Worm (Caenorhabditis elegans): ENCODE results near the gene lrr-1.

lrr-1 gene

DNA sequence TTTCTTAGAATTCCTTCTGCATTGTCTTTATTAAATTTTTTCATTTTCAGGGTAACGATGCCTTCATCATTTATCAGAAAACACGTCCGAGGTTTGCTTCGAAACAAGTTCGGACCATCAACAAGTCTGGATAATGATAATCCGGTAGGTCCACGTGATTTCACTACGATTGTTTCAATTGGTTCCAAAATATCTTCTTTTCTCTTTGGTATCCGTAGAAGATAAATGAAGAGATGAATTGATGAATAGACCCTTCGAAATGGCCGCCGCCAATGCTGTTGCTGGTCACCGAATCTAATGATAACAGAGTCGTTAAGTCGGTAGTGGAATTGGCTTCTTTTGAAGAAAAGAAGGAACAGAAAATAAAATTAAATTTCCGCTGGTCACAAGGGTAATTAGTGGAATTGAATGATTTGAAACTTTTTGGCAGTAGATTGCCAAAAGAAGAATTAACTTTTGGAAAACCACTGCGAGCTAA, 13.7 kb upstream of the lrr-1 start, which contains the start of gene F33G12.6:
F33G12.6 (plus strand) TSS at position 51 of the 478 bp plus-strand sequence.
- no peak for TF ChIP-seq unc-62 (GFP tag; optimal IDR thresholded peaks at IDR 0.05)

ce11 chrII:5049249-5049648, 13.0 kb upstream of the lrr-1 start:
- no peak for TF ChIP-seq unc-62 (GFP tag; optimal IDR thresholded peaks at IDR 0.05)

DNA sequence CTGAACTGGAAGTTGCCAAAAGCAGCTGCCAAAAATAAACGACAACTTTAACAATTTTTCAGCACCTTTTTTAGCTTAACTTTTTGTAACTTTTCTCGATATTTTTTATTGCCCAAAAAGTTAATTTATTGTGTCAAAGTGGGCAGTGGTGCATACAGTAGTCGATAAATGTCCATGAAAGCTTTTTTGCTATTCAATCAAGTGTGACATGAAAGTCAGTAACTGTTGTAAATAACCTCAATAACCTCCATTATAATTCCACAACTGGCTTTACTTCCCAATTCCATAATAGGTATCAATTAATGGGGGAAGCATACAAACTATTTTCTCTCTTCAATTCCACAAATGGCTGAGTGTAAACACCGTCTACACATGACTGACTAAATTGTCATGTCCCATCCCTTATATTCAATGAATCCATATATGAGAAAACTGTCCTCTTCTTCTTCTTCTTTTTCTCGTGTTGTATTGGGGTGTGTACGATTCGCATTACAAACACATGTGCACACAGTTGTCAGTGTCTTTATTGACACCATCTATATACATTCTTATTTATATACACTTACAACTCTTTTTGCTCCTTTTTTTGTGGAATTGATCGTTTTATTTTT, 12.1 kb upstream of the lrr-1 start:
- no peak for TF ChIP-seq unc-62 (GFP tag; optimal IDR thresholded peaks at IDR 0.05)

DNA sequence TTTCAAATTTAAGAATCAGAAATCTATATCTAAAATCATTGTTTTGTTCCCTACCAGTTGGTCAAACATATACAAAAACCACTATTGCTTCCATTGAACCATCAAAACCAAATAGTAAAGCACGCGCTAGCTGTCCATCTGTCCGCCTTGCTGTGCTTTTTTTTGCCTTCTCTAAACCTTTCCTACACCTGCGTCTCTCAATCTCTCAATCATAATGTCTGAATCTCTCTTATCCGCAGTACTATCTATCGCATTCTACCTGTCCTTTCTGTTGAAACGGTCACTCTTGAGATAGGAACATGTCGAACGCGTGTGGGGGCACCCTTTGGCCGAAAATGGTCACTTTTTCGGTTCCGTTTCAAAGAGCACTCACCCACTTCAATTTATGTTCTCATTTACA, 11.0 kb upstream of the lrr-1 start:
- TF ChIP-seq unc-62 (GFP tag; optimal IDR thresholded peaks at IDR 0.05) = no peak

DNA sequence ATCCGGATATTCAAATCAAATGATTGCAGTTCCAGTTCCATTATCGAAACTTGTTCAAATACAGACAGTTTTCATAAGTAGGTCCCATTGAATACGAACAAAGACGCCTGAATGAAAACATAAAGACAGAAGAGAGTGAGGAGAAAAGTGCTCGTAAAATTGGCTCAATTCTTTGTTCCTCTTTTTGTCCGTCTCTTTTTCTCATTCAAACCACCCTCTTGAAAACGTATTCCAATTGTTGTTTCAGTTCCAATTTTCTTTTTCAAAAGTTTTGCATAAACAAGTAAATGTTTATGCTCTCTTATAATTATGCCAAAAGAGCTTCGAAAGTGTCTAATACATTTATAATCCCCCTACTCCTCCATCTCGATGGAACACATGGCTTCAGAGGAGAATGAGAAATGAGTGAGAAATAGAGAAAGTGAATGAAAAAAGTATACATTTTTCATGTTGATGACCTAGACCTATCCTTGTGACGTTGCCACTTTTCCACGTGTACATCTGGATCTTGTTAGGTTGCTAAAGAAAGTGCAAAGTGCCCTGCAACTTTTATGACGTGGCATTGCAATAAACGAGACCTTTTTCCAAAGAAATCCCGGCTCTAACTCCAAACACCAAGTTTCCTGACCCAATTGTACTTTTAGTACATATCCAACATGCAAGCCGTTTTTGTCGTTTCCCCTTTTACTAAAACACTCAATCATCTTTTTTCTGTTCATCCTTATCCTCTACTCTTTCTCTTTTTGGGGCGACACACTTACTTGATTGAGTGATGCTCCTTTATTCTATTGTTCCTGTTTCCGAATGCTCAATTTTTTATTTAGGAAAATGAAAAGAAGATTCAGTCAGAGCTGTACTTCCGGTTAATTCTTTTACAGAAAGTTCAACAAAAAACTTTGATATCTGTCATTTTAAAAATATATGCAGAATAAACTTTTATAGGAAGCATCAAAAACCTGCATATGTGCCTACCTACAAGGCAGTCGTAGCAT, 10.3 kb upstream of the lrr-1 start:
- TF ChIP-seq unc-62 (GFP tag; optimal IDR thresholded peaks at IDR 0.05) = no peak

DNA sequence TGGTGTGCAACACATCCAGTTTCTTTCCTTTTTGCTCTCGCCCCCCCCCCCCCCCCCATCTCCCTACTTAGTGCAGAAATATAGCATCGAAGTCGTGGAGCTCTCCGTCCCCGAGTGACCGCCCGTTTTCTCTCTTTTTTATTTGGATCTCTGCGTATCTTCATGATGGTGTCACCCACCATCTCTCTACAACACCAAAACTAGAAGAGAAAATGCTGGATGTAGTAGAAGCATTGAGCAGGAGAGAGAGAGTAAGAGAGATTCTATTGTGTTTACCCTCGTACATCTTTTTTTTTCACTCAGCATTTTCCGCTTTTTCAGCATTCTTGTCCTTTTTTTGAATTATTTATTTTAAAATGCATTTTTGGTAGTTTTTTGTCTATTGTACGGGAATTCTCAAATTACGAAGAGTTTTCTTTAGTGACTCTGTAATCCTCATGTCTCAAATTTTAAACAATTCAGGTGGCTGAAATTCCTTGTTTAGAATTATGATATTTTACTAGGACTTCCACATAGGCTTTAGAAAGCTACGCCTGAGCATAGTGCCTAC, 6.2 kb upstream of the lrr-1 start:
- TF ChIP-seq unc-62 (GFP tag; optimal IDR thresholded peaks at IDR 0.05) = no peak

- TF ChIP-seq unc-62 (GFP tag; optimal IDR thresholded peaks at IDR 0.05) = no peak
These were observed 4.5 kb upstream of the lrr-1 start, which contains the start of gene F33G12.7 for ce11 chrII:5040631-5041156. F33G12.7 (minus strand) TSS chrII:5040681.

- TF ChIP-seq unc-62 (GFP tag; optimal IDR thresholded peaks at IDR 0.05) = no peak
These were observed 3.7 kb upstream of the lrr-1 start, which contains the start of gene golg-2 for ce11 chrII:5039912-5040311. golg-2 (minus strand) TSS chrII:5040091.

ce11 chrII:5033935-5034334, 2.3 kb downstream of the lrr-1 start, which contains the start of gene F33G12.3:
F33G12.3 (minus strand) TSS chrII:5034035.
- no peak for TF ChIP-seq unc-62 (GFP tag; optimal IDR thresholded peaks at IDR 0.05)

DNA sequence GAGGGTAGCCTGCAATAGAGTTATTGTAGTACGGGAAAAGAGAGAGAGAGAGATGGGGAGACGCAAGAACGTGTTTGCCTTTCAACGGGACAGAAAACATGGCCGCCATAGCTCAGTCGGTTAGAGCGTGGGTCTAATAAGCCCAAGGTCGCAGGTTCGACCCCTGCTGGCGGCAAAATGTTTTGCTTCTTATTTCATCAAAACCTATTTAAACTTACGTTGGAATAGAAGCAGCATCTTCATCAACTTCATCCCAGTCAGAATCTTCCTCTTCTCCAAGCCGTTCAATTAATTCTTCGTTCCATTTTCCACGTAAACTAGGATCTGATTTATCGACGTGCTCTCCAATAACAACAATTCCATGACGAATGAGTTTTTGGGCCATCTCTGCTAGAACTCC, 3.6 kb downstream of the lrr-1 start:
- no peak for TF ChIP-seq unc-62 (GFP tag; optimal IDR thresholded peaks at IDR 0.05)

- TF ChIP-seq unc-62 (GFP tag; optimal IDR thresholded peaks at IDR 0.05) = no peak
These were observed 4.6 kb downstream of the lrr-1 start, which contains the start of gene wdr-83 for ce11 chrII:5031612-5032011. wdr-83 (minus strand) TSS chrII:5031712.

DNA sequence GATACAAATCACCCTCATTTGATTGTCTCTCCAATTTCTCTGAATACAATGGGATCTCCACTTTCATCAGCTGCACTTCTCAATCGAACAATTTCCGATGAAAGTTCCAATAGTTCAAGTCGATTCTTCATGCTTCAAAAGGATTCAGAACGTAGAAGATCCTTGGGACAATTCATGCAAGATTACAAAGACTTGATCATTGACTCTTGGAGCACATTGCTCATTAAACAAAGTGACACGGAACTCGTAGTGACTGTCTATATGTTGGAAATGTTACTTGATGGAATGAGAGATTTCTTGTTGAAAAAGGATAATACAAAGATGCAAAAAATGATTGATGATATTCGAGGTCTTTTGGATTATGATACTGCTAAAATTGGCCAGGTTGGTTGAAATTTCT, 8.3 kb downstream of the lrr-1 start:
- TF ChIP-seq unc-62 (GFP tag; optimal IDR thresholded peaks at IDR 0.05) = no peak

DNA sequence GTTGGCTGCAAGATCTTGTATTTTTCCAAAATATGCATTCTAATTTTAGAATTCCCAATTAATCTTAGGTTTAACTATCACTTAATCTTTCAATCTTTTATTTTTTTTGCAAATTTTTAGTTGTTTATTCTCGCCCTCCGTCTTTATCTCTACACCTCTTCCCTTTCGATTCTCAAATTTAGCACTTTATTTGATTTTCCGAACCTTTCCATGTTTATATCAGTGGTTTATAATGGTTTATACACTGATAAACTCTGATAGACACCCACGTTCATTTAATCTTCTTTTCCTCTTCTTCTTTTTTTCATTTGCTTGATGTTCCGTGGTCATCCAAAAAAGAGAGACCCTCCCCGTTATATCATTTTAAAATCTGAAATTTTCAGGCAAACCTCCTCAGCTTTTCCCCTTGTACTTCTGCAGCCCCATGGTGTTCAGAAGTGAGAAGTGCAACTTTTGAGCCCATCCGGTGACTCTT, 13.8 kb downstream of the lrr-1 start, which contains the start of the genes nsy-1 and F59A6.13:
nsy-1 (plus strand) TSS at position 377 of the 475 bp plus-strand sequence.
F59A6.13 (plus strand) TSS at position 425 of the 475 bp plus-strand sequence.
- TF ChIP-seq unc-62 (GFP tag; optimal IDR thresholded peaks at IDR 0.05) = no peak

- no peak for TF ChIP-seq unc-62 (GFP tag; optimal IDR thresholded peaks at IDR 0.05)
These were observed 14.7 kb downstream of the lrr-1 start for ce11 chrII:5021518-5021917.

DNA sequence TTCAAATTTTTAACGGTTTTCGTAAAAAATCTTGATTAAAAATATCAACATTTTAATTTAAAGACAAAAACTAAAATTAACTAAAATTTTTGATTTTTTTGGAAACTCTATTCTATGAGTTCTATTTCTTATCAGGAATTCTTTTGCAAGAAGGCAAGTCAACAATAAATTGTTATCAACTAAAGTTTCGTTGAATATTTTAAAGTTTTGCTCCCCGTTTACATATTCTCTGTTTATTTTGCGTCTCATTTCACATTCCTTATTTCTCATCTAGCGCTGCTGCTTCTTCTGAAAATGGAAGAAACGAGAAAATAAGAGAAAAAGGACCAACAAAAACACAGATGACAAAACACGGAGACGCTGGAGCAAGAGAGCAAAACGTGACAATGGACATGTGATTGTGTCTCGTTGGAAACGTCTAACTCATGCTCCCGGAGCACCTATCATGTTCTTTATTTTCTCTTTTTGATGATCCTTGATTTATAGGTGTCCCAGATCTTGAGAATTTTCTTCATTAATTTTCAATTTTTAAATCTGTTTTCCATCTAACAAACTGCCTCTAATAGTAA, 15.6 kb downstream of the lrr-1 start:
- no peak for TF ChIP-seq unc-62 (GFP tag; optimal IDR thresholded peaks at IDR 0.05)

Data from whole organism, dauer.